Fruit fly (Drosophila melanogaster): ENCODE data around the gene klu.

DNA sequence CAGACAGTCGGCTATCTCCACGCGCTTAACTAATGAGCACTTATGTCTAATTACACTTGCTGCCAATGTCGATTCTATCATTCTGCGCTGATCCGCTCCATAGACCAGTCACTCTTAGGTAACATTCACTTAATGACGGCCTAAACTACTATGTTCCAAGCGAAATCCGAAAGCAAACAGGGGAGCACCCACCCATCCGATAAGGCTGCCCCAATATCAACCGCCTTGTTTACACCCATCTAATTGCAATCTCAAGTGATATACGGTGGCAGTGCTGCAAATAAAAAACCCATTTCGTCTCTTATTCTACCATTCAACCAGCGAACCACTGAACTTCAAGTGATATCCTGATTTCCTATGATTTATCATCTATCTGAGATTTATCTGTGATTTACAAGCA is 40.4 kb upstream of the klu start:
- TF ChIP-seq CG8478 (optimal IDR thresholded peaks at IDR 0.05), result no peak
- no peak for TF ChIP-seq CTCF (optimal IDR thresholded peaks at IDR 0.05)
